Fruit fly (Drosophila melanogaster) whole organism: ENCODE data around the gene ph-d.

Experiments
- CG8478 ChIP-seq: fragments of >200 bp; optimal IDR thresholded peaks from 2 replicates; lab custom pipeline; 2018; ENCODE audit warnings: inconsistent platforms
- Dll ChIP-seq: fragments of >200 bp; optimal IDR thresholded peaks from 2 replicates; lab custom pipeline; 2017
- pan ChIP-seq: fragments of >200 bp; optimal IDR thresholded peaks from 2 replicates; lab custom pipeline; 2017
- psq ChIP-seq: fragments of >200 bp; optimal IDR thresholded peaks from 2 replicates; lab custom pipeline; 2017
- usp ChIP-seq: fragments of >200 bp; optimal IDR thresholded peaks from 2 replicates; lab custom pipeline; 2017; ENCODE audit warnings: missing biosample characterization, missing genetic modification characterization, mixed read lengths

- TF ChIP-seq pan (lab: Kevin White, UChicago), result no peak
- no peak for TF ChIP-seq Dll (lab: Kevin White, UChicago)
- no peak for TF ChIP-seq psq (lab: Kevin White, UChicago)
- TF ChIP-seq usp (GFP tag; lab: Kevin White, UChicago), result no peak
- no peak for TF ChIP-seq CG8478
These were observed 1.0 kb upstream of the ph-d start for dm6 chrX:2123965-2124688.
